Fruit fly (Drosophila melanogaster) whole organism, wandering third instar larva: ENCODE results near the gene Sptz.

Experiments
- CG9705 ChIP-seq: fragments of 200-800 bp; sonication (Bioruptor generic); optimal IDR thresholded peaks from 2 replicates; lab custom pipeline; 2018; ENCODE audit warnings: missing biosample characterization, mild to moderate bottlenecking, missing genetic modification characterization
- Dfd ChIP-seq: fragments of >200 bp; optimal IDR thresholded peaks from 2 replicates; lab custom pipeline; 2017; ENCODE audit warnings: missing biosample characterization, missing genetic modification characterization
- Dif ChIP-seq: fragments of 200-275, 200-300 bp; sonication (Bioruptor generic); optimal IDR thresholded peaks from 2 replicates; lab custom pipeline; 2018; ENCODE audit warnings: missing biosample characterization, missing genetic modification characterization; ENCODE audit not compliant: partially characterized antibody
- Hr78 ChIP-seq: fragments of >200 bp; optimal IDR thresholded peaks from 2 replicates; lab custom pipeline; 2017; ENCODE audit warnings: missing biosample characterization, missing genetic modification characterization
- Hr83 ChIP-seq: fragments of 200-300 bp; sonication (Bioruptor generic); optimal IDR thresholded peaks from 2 replicates; lab custom pipeline; 2016; ENCODE audit warnings: missing biosample characterization, mild to moderate bottlenecking, missing genetic modification characterization, moderate library complexity; ENCODE audit not compliant: poor library complexity, severe bottlenecking
- Jra ChIP-seq: sonication (Bioruptor generic); optimal IDR thresholded peaks from 2 replicates; lab custom pipeline; 2016; ENCODE audit warnings: missing biosample characterization, missing genetic modification characterization
- OdsH ChIP-seq: fragments of 200-800 bp; sonication (Bioruptor generic); optimal IDR thresholded peaks from 2 replicates; lab custom pipeline; 2016; ENCODE audit warnings: missing biosample characterization, mild to moderate bottlenecking, missing genetic modification characterization
- Rel ChIP-seq, 2 experiments: fragments of 200-800 bp; sonication (Bioruptor generic) in 1 of 2; optimal IDR thresholded peaks; 2 replicates in 1 of 2; 3 replicates in 1 of 2; lab custom pipeline; 2016 to 2019; ENCODE audit warnings: mild to moderate bottlenecking in 2 of 2, missing biosample characterization in 2 of 2, missing genetic modification characterization in 2 of 2, moderate library complexity in 1 of 2
- Sp1 ChIP-seq: fragments of 200-800 bp; sonication (Bioruptor generic); optimal IDR thresholded peaks from 3 replicates; lab custom pipeline; 2019; ENCODE audit warnings: missing biosample characterization, mild to moderate bottlenecking, missing genetic modification characterization, moderate library complexity
- br ChIP-seq: fragments of 200-800 bp; sonication (Bioruptor generic); optimal IDR thresholded peaks from 2 replicates; lab custom pipeline; 2016; ENCODE audit warnings: missing biosample characterization, missing genetic modification characterization
- brk ChIP-seq: fragments of 200-800 bp; sonication (Bioruptor generic); optimal IDR thresholded peaks from 2 replicates; lab custom pipeline; 2016; ENCODE audit warnings: missing biosample characterization, mild to moderate bottlenecking, missing genetic modification characterization
- dmrt93B ChIP-seq: fragments of 200-800 bp; sonication (Bioruptor generic); optimal IDR thresholded peaks from 2 replicates; lab custom pipeline; 2018; ENCODE audit warnings: missing biosample characterization, mild to moderate bottlenecking, missing genetic modification characterization
- dsf ChIP-seq: sonication (Bioruptor generic); optimal IDR thresholded peaks from 2 replicates; lab custom pipeline; 2016; ENCODE audit warnings: missing biosample characterization, missing genetic modification characterization, borderline replicate concordance
- ey ChIP-seq: fragments of 200-800 bp; sonication (Bioruptor generic); optimal IDR thresholded peaks from 2 replicates; lab custom pipeline; 2016; ENCODE audit warnings: missing biosample characterization, missing genetic modification characterization
- fru ChIP-seq: fragments of 200-800 bp; sonication (Bioruptor generic); optimal IDR thresholded peaks from 3 replicates; lab custom pipeline; 2016; ENCODE audit warnings: missing biosample characterization, mild to moderate bottlenecking, missing genetic modification characterization
- psq ChIP-seq: fragments of 200-800 bp; sonication (Bioruptor generic); optimal IDR thresholded peaks from 3 replicates; lab custom pipeline; 2017; ENCODE audit warnings: missing biosample characterization, mild to moderate bottlenecking, missing genetic modification characterization, moderate library complexity
- sv ChIP-seq: fragments of 200-800 bp; sonication (Bioruptor generic); optimal IDR thresholded peaks from 3 replicates; lab custom pipeline; 2016; ENCODE audit warnings: missing biosample characterization, missing genetic modification characterization
- tai ChIP-seq: sonication (Bioruptor generic); optimal IDR thresholded peaks from 2 replicates; lab custom pipeline; 2016; ENCODE audit warnings: missing biosample characterization, missing genetic modification characterization

The Sptz gene

dm6 chr3R:11467812-11468211 is 45.9 kb downstream of the Sptz start:
- TF ChIP-seq ey (GFP tag; lab: Kevin White, UChicago) (no peak), Hr78 (GFP tag; lab: Kevin White, UChicago) (no peak), Hr83 (GFP tag; lab: Kevin White, UChicago) (no peak), psq (GFP tag; lab: Kevin White, UChicago) (no peak), Sp1 (no peak), dmrt93B (GFP tag; lab: Kevin White, UChicago) (no peak)

dm6 chr3R:11469745-11470144 is 47.9 kb downstream of the Sptz start:
- TF ChIP-seq tai (GFP tag; lab: Kevin White, UChicago) (no peak), Rel (GFP tag; optimal IDR thresholded peaks at IDR 0.05; lab: Kevin White, UChicago) (no peak), Rel (tag; optimal IDR thresholded peaks at IDR 0.05; lab: Kevin White, UChicago) (no peak), dmrt93B (GFP tag; lab: Kevin White, UChicago) (no peak), CG9705 (no peak), ey (GFP tag; lab: Kevin White, UChicago) (no peak), Jra (GFP tag; lab: Kevin White, UChicago) (no peak), br (no peak), Dfd (GFP tag; lab: Kevin White, UChicago) (no peak), brk (GFP tag; lab: Kevin White, UChicago) (no peak), OdsH (no peak), Dif (GFP tag; lab: Kevin White, UChicago) (no peak), fru (no peak), sv (GFP tag; lab: Kevin White, UChicago) (no peak), dsf (GFP tag; lab: Kevin White, UChicago) (no peak)
- TF ChIP-seq, all 38 proteins: peak for 0
